Worm (Caenorhabditis elegans): ENCODE data around the gene gly-14.

DNA sequence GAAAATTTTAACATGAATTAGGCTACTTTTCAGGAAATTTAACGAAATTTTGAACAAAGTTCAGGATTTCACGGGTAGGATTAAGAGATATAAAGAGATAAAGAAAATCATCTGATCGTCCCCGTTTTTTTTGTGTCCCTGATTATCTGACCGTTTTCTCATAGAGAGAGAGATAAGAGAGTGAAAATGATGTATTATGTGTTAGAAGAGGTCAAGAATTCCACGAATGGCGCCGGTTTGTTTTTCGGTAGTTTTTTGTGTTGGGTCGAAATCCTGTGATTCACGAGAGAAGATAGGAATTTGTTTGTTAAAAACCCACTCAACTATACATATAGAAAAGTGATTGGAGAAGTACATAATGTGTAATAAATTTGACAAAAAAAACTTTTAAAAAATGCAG lies 5.9 kb downstream of the gly-14 start:
- no peak for TF ChIP-seq nhr-25 (tag; optimal IDR thresholded peaks at IDR 0.05)
- no peak for TF ChIP-seq sea-2 (GFP tag; optimal IDR thresholded peaks at IDR 0.05)
- no peak for TF ChIP-seq nhr-76 (tag; optimal IDR thresholded peaks at IDR 0.05)
- TF ChIP-seq ztf-11 (tag; optimal IDR thresholded peaks at IDR 0.05) = no peak
